Worm (Caenorhabditis elegans) whole organism, late embryonic: Measurements from ENCODE around the gene srh-211.

Source experiments
- ceh-45 ChIP-seq: fragments of 200-800 bp; sonication (Bioruptor generic); IDR thresholded peaks from 2 replicates; pipeline ENCODE4 v1.3.6; 2022; ENCODE audit warnings: missing genetic modification reagents, missing genetic modification characterization, missing compliant biosample characterization
- ceh-9 ChIP-seq: sonication (generic microtip); optimal IDR thresholded peaks from 2 replicates; lab custom pipeline; 2016; ENCODE audit warnings: mild to moderate bottlenecking, missing genetic modification characterization, inconsistent platforms, missing compliant biosample characterization
- dmd-4 ChIP-seq: sonication (generic microtip); optimal IDR thresholded peaks from 2 replicates; lab custom pipeline; 2016; ENCODE audit warnings: borderline replicate concordance, missing genetic modification characterization, missing compliant biosample characterization
- elt-2 ChIP-seq: sonication (generic microtip); optimal IDR thresholded peaks from 2 replicates; lab custom pipeline; 2016; ENCODE audit warnings: missing genetic modification reagents, missing genetic modification characterization, missing compliant biosample characterization
- fkh-6 ChIP-seq: sonication (generic microtip); optimal IDR thresholded peaks from 2 replicates; lab custom pipeline; 2016; ENCODE audit warnings: missing genetic modification characterization, missing compliant biosample characterization
- hlh-13 ChIP-seq: fragments of 200-800 bp; sonication (Bioruptor generic); optimal IDR thresholded peaks from 2 replicates; lab custom pipeline; 2018; ENCODE audit warnings: mild to moderate bottlenecking, missing genetic modification characterization, missing compliant biosample characterization
- hlh-15 ChIP-seq: sonication (generic microtip); optimal IDR thresholded peaks from 2 replicates; lab custom pipeline; 2016; ENCODE audit warnings: missing genetic modification characterization, missing compliant biosample characterization
- hlh-8 ChIP-seq: sonication (generic microtip); optimal IDR thresholded peaks from 2 replicates; lab custom pipeline; 2016; ENCODE audit warnings: missing genotype, missing genetic modification characterization, missing compliant biosample characterization
- lin-11 ChIP-seq: fragments of 200-800 bp; sonication (Bioruptor generic); optimal IDR thresholded peaks from 2 replicates; lab custom pipeline; 2018; ENCODE audit warnings: mild to moderate bottlenecking, missing genetic modification characterization, missing compliant biosample characterization
- pag-3 ChIP-seq: sonication (generic microtip); optimal IDR thresholded peaks from 2 replicates; lab custom pipeline; 2016; ENCODE audit warnings: missing compliant biosample characterization, missing genetic modification characterization, borderline replicate concordance
- pha-4 ChIP-seq: fragments of 150-350 bp; optimal IDR thresholded peaks from 2 replicates; lab custom pipeline; 2018; ENCODE audit warnings: missing biosample characterization, missing genetic modification reagents, missing genetic modification characterization
- rnt-1 ChIP-seq: sonication (generic microtip); optimal IDR thresholded peaks from 2 replicates; lab custom pipeline; 2016; ENCODE audit warnings: missing genetic modification characterization, missing compliant biosample characterization
- ttx-3 ChIP-seq: sonication (generic microtip); optimal IDR thresholded peaks from 2 replicates; lab custom pipeline; 2016; ENCODE audit warnings: missing genetic modification reagents, missing genetic modification characterization, missing compliant biosample characterization
- unc-55 ChIP-seq: sonication (generic microtip); optimal IDR thresholded peaks from 2 replicates; lab custom pipeline; 2017; ENCODE audit warnings: missing biosample characterization, missing genetic modification reagents, missing genetic modification characterization

DNA sequence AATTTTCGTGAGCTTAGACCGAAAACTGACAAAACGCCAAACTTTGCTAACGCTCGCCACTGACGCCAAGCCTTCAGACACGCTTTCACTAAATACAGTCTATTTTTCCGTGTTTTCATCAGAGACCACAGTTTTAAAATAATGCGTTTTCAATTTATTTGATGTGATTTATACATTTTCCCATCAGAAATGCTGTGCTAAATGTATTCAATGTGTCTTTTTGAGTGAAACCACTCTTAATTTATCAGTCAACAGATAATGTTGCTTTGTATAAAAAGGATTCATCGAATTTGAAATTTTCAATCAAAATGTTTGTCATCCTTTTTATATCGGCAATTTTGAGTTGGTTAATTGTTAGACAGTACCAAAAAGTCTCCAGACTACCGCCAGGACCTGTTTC is 49.9 kb downstream of the srh-211 start, which contains the start of gene cyp-35A4:
- TF ChIP-seq dmd-4 (tag; lab: Kevin White, UChicago) (no peak), hlh-8 (tag; lab: Kevin White, UChicago) (no peak), hlh-15 (no peak), fkh-6 (tag; lab: Kevin White, UChicago) (no peak), elt-2 (tag; lab: Kevin White, UChicago) (no peak), pha-4 (no peak), hlh-13 (GFP tag; lab: Kevin White, UChicago) (no peak), ttx-3 (tag; lab: Kevin White, UChicago) (no peak), ceh-45 (GFP tag; lab: Robert Waterston, UW) (no peak), rnt-1 (tag; lab: Kevin White, UChicago) (no peak), unc-55 (GFP tag; lab: Kevin White, UChicago) (no peak), lin-11 (tag; lab: Kevin White, UChicago) (no peak), pag-3 (no peak), ceh-9 (tag; lab: Kevin White, UChicago) (no peak)
